Worm (Caenorhabditis elegans): Measurements from ENCODE around the gene fbxa-100.

The fbxa-100 gene

DNA sequence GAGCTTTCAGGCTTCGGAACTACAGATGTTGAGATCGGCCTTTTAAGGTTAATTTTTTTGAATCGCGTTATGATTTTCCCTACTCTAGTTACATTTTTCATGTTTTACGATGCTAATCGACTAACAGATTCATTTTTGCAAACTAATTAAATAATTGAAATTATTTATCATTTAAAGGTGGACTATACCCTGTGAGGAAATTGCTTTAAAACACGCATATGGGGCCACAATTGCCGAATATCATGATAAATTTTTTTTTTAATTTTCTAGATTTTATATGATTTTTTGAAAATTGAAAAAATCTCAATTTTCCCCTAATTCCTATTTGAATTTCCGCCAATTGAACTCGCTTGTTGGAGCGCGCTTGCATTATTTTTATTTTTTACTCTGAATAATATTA lies at the start of gene fbxa-100:
fbxa-100 (minus strand) TSS at position 101 of the 400 bp plus-strand sequence.
- TF ChIP-seq dao-5 (tag; optimal IDR thresholded peaks at IDR 0.05) (no peak), W03F9.2 (tag; optimal IDR thresholded peaks at IDR 0.05) (no peak), him-1 (tag; optimal IDR thresholded peaks at IDR 0.05) (no peak)

DNA sequence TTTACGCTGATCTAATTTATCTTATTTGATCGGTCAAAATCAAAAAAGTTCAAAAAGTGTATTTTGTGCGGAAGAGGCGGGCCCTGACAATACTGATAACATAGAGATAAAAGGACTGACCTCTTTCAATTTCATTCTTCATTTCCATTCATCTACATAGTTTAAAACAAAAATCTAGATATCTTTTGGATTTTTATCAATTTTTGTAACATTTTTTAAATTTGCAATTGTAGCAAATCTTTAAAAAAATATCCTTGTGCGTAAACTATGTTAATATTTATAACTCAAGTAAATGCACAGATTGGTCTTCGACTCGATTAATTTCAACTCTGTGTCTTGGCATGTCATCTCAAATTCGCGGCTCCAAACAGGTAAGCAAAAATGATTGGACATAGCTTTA lies 41.7 kb upstream of the fbxa-100 start, which contains the start of gene argk-1:
argk-1 (plus strand) TSS at position 301 of the 400 bp plus-strand sequence.
- TF ChIP-seq him-1 (tag; optimal IDR thresholded peaks at IDR 0.05) (no peak), dao-5 (tag; optimal IDR thresholded peaks at IDR 0.05) (no peak), W03F9.2 (tag; optimal IDR thresholded peaks at IDR 0.05) (no peak)

DNA sequence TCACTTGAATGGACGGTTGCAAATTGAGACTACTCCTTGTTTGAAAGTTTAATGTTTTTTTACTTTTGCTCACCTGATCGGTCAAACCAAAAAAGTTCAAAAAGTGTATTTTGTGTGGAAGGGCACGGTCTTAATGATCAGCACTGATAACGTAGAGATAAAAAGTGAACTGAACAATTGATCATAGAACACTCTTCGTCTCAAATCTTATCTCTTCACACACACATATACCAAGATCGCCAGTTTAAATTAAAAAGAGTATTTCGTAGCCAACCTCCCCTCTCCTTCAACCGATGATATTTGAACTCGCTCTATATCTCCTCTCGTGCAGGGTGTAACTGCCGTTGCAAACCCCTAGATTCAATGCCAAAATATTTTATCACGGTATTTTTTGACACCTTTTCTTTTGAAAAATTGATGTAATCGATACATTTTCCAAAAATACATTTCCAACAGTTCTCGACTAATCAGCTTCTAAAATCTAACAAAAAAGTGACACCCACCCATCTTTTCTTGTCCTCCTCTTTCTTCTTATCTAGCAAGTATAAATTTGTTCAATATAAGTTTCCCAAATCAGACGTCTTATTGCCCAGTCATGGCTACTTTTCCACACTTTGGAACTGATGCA lies 38.3 kb upstream of the fbxa-100 start, which contains the start of gene cth-1:
cth-1 (plus strand) TSS at position 578 of the 628 bp plus-strand sequence.
- TF ChIP-seq dao-5 (tag; optimal IDR thresholded peaks at IDR 0.05), result no peak
- no peak for TF ChIP-seq him-1 (tag; optimal IDR thresholded peaks at IDR 0.05)
- no peak for TF ChIP-seq W03F9.2 (tag; optimal IDR thresholded peaks at IDR 0.05)

DNA sequence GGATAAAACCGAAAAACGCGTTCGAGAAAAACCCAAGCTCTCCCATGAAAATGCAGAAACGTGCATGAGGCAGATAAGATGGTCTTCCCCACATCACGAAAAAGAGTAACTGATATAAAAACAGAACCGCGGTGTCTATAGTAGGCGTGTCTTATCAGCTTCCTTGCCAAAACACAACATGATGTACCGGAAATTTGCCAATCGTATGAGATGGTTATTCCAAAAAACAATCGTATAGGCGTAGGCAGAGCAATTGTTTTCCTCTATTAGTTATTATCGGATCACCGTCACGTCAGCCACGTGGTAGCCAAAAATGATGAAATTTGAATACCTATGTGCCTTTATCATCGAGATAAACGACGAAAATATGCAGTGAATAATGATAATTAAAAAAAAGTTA lies 37.5 kb upstream of the fbxa-100 start, which contains the start of gene str-7:
str-7 (minus strand) TSS at position 101 of the 400 bp plus-strand sequence.
- no peak for TF ChIP-seq dao-5 (tag; optimal IDR thresholded peaks at IDR 0.05)
- TF ChIP-seq him-1 (tag; optimal IDR thresholded peaks at IDR 0.05), result no peak
- TF ChIP-seq W03F9.2 (tag; optimal IDR thresholded peaks at IDR 0.05), result no peak

DNA sequence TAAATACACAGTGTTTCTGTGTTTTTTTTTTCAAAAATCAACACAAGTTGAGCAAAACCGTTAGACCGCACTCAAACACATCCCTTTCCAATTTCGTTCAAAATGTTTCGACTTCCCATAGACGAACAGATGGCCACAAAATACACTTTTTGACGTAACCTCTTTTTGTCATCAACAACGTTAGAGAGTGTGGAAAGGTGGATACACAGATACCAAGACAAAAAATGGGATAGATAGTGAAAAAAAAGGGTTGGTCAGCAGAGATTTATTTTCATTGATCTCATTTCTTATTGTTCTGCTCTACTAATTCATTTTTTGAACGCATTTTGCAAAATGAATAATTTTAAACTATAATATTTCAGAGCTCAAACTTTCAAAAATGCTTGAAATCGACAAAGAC lies 33.0 kb upstream of the fbxa-100 start:
- TF ChIP-seq W03F9.2 (tag; optimal IDR thresholded peaks at IDR 0.05) (no peak), dao-5 (tag; optimal IDR thresholded peaks at IDR 0.05) (no peak), him-1 (tag; optimal IDR thresholded peaks at IDR 0.05) (no peak)

DNA sequence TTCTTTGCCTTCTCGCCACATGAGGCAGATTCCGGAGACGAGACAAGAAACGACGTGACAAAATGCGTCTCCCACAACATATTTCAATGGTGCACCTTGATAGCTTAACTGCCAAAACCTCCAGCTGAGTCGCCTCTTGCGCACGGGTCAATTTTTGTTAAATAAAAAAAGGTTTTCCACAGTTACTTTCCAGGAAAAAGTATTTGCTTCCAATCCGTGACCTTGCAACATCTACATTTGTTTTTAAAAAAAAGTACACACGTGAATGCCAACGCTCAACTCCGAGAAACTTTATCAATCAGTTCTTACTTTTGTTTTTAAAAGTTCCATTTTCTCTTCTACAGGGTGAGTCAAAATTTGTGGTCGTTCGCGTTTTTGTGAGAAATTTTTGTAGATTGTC lies 32.4 kb upstream of the fbxa-100 start, which contains the start of gene F22B8.7:
F22B8.7 (plus strand) TSS at position 301 of the 400 bp plus-strand sequence.
- TF ChIP-seq W03F9.2 (tag; optimal IDR thresholded peaks at IDR 0.05) (no peak), dao-5 (tag; optimal IDR thresholded peaks at IDR 0.05) (no peak), him-1 (tag; optimal IDR thresholded peaks at IDR 0.05) (no peak)

DNA sequence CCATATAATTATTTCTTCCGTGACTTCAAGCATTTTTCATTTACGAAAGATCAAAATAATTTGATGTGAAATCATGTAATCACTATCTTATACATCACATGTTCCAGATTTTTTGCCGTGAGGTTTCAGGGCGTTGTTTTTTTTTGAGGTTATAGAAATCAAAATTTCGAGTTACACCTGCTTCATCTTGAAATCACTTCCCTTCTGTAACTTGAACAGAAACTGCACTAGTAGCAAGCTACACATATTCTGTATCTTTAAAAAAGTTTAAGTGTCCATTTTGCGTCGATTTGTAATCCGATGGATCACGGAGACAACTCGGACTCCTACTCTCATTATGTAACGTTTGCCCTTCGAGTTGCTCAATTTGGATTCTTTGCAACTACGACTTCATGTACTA lies 28.8 kb upstream of the fbxa-100 start, which contains the start of gene F22B8.3:
F22B8.3 (plus strand) TSS at position 301 of the 400 bp plus-strand sequence.
- TF ChIP-seq him-1 (tag; optimal IDR thresholded peaks at IDR 0.05) (no peak), dao-5 (tag; optimal IDR thresholded peaks at IDR 0.05) (no peak), W03F9.2 (tag; optimal IDR thresholded peaks at IDR 0.05) (no peak)

DNA sequence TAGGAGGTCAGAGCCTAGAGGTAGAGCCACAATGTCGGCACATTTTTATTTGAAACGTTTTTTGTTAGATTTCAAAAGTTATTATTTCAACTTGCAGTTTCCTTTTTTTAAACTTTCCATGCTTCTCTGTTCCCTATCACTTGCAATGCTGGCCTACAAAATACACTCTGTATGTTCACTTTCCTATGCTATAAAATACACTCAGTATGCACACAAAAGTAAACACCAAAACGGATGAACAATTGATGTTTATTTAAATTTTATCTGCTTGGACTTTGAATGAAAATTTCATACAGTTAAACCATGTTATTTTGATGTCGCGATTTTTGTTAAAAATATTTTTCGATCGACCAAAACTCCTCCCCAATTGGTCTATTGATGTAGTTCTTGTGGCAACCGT lies 18.8 kb upstream of the fbxa-100 start:
- TF ChIP-seq him-1 (tag; optimal IDR thresholded peaks at IDR 0.05), result no peak
- TF ChIP-seq dao-5 (tag; optimal IDR thresholded peaks at IDR 0.05), result no peak
- TF ChIP-seq W03F9.2 (tag; optimal IDR thresholded peaks at IDR 0.05), result no peak

DNA sequence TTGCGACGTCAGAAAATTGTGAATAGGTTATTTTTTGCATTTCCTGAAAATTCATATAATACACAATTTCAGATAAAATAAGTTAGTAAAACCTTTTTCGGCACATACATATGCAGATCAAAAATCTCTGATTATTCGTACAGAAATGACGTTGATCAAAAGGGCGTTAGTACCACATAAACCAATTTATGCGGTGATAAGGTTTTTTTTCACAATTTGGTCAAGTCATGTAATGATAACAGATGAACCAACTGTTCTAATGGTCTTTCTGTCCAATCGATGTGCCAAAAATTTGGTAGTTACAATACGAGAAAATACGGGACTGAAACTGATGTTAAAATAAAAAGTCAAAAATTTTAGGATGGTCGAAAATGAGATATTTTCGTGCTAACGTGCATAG lies 18.1 kb upstream of the fbxa-100 start:
- no peak for TF ChIP-seq dao-5 (tag; optimal IDR thresholded peaks at IDR 0.05)
- TF ChIP-seq him-1 (tag; optimal IDR thresholded peaks at IDR 0.05), result no peak
- no peak for TF ChIP-seq W03F9.2 (tag; optimal IDR thresholded peaks at IDR 0.05)

DNA sequence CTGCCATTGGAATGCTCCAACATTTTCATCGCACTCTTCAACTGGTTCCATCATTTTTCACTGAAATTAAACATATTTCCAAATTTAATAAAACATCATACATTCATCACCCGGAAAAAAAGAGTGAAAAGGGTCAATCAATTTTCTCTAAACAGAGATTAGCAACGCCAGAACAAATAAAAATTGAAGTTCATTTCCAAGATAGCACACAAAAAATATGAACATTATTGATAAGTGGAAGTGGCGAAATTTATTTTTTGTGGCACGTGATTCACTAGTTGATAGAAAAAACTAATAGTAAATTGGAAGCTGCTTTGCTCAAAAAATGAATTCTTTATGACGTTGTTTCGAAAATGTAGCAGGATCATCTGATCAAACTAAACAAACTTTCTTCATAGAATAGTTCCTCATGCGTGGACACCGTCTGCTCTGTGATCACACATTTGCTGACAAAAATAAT lies 13.4 kb upstream of the fbxa-100 start, which contains the start of the genes F14H3.12 and srj-29:
F14H3.12 (minus strand) TSS at position 74 of the 460 bp plus-strand sequence.
srj-29 (plus strand) TSS at position 410 of the 460 bp plus-strand sequence.
- TF ChIP-seq him-1 (tag; optimal IDR thresholded peaks at IDR 0.05), result no peak
- TF ChIP-seq W03F9.2 (tag; optimal IDR thresholded peaks at IDR 0.05), result no peak
- no peak for TF ChIP-seq dao-5 (tag; optimal IDR thresholded peaks at IDR 0.05)

DNA sequence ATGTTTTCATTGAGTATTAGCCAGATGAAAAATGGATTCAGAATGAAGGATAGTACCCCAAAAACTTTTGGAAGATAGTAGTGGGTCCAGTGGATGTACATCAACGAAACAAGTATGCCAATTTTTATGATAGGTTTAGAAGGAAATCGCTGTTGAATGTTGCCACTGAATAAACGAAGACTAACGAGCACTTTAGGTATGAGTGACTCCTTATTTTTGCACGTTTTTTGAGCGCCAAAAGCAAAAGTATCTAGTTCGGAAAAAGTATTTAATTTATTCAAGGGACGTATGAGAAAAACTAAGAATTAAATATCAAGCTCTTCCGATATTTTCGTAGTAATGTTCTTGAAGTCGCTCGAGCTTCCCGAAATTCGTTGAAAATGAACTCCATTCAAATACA lies 12.0 kb upstream of the fbxa-100 start, which contains the start of gene srj-10:
srj-10 (minus strand) TSS at position 101 of the 400 bp plus-strand sequence.
- TF ChIP-seq W03F9.2 (tag; optimal IDR thresholded peaks at IDR 0.05), result no peak
- TF ChIP-seq dao-5 (tag; optimal IDR thresholded peaks at IDR 0.05), result no peak
- no peak for TF ChIP-seq him-1 (tag; optimal IDR thresholded peaks at IDR 0.05)

DNA sequence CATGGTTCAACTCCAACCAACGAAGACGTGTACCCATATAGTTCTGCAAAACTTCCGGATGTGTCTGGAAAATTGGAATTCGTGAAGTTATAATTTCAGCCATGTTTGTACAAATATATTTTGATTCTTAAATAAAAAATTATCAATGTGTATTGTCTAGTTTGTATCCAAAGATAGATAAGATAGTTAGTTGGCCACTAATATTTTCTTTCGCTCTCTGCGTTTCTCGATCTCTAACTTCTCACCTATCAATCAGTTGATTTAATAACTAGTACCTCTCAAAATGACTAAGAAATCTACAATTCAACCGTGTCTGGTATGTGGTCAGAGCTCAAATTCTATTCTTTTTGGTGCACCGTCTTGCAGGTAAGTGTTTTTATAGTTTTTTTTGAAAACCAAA lies 9.3 kb upstream of the fbxa-100 start, which contains the start of gene nhr-176:
nhr-176 (plus strand) TSS at position 159 of the 400 bp plus-strand sequence.
- no peak for TF ChIP-seq dao-5 (tag; optimal IDR thresholded peaks at IDR 0.05)
- no peak for TF ChIP-seq W03F9.2 (tag; optimal IDR thresholded peaks at IDR 0.05)
- no peak for TF ChIP-seq him-1 (tag; optimal IDR thresholded peaks at IDR 0.05)

DNA sequence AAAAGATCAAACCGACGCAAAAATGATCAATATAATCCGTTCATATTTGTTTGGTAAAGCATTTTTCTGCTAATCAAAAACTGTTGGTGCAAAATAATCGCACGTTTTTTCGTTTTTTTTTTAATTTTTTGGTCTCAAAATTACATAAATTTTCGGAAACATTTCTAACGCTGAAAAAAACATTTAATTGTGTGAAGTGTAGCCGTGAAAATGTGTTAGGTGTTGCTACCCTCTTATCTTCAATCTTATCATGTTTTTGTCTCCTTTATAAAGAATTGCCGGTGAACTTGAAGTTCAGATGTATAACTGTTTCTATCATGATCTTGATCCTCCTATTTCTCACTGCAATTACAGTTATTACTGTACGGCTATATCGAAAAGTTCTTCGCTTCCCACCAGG lies 7.0 kb upstream of the fbxa-100 start, which contains the start of gene cyp-35D1:
cyp-35D1 (plus strand) TSS at position 301 of the 400 bp plus-strand sequence.
- no peak for TF ChIP-seq him-1 (tag; optimal IDR thresholded peaks at IDR 0.05)
- no peak for TF ChIP-seq W03F9.2 (tag; optimal IDR thresholded peaks at IDR 0.05)
- TF ChIP-seq dao-5 (tag; optimal IDR thresholded peaks at IDR 0.05), result no peak

DNA sequence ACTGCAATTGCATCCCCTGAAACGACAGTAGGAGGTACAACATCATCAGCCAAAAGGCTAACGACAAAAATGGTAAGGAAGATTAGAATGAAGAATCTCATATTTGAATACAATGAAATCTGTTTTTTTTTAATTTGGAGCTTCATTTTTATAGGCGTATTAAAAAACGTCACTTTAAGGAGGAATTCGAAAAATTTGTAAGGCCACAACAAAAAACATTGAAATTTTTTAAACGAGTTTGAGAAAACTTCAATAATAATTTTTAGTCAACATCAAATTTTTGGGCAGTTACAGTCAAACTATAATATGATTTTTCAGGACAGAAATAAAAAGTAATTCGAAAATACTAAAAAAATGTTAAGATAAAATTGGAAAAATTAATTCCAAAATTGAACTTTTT lies 895 bp upstream of the fbxa-100 start, which contains the start of gene F14H3.14:
F14H3.14 (minus strand) TSS at position 101 of the 400 bp plus-strand sequence.
- TF ChIP-seq him-1 (tag; optimal IDR thresholded peaks at IDR 0.05) (no peak), dao-5 (tag; optimal IDR thresholded peaks at IDR 0.05) (no peak)

Data from whole organism, L4/young adult.